Fruit fly (Drosophila melanogaster) whole organism, adult: Measurements from ENCODE around the gene CG42814.

Source experiments
- CG11617 ChIP-seq: fragments of 200-800 bp; sonication (Bioruptor generic); optimal IDR thresholded peaks from 2 replicates; lab custom pipeline; 2017; ENCODE audit warnings: mild to moderate bottlenecking, missing biosample characterization, missing genetic modification reagents, missing genetic modification characterization
- CG12768 ChIP-seq: fragments of 200-800 bp; sonication (Bioruptor generic); optimal IDR thresholded peaks from 2 replicates; lab custom pipeline; 2017; ENCODE audit warnings: missing biosample characterization, missing genetic modification characterization, mild to moderate bottlenecking, moderate library complexity, missing genetic modification reagents
- CG14711 ChIP-seq: fragments of 200-800 bp; sonication (Bioruptor generic); optimal IDR thresholded peaks from 2 replicates; lab custom pipeline; 2018; ENCODE audit warnings: missing biosample characterization, mild to moderate bottlenecking, missing genetic modification characterization, moderate library complexity
- CG1620 ChIP-seq: fragments of 200-800 bp; sonication (Bioruptor generic); optimal IDR thresholded peaks from 2 replicates; lab custom pipeline; 2016; ENCODE audit warnings: missing biosample characterization, missing genetic modification characterization
- CG33017 ChIP-seq: fragments of 200-800 bp; sonication (Bioruptor generic); optimal IDR thresholded peaks from 2 replicates; lab custom pipeline; 2018; ENCODE audit warnings: missing biosample characterization, mild to moderate bottlenecking, missing genetic modification characterization, moderate library complexity
- CG5204 ChIP-seq: fragments of 200-800 bp; sonication (Bioruptor generic); optimal IDR thresholded peaks from 2 replicates; lab custom pipeline; 2016; ENCODE audit warnings: missing biosample characterization, missing genetic modification characterization
- CG7045 ChIP-seq: fragments of 200-800 bp; sonication (Bioruptor generic); optimal IDR thresholded peaks from 2 replicates; lab custom pipeline; 2017; ENCODE audit warnings: missing biosample characterization, mild to moderate bottlenecking, missing genetic modification characterization
- CG7101 ChIP-seq: fragments of 200-800 bp; sonication (Bioruptor generic); optimal IDR thresholded peaks from 2 replicates; lab custom pipeline; 2018; ENCODE audit warnings: missing biosample characterization, mild to moderate bottlenecking, missing genetic modification characterization, moderate library complexity
- Clk ChIP-seq: fragments of 200-800 bp; sonication (Bioruptor generic); optimal IDR thresholded peaks from 2 replicates; lab custom pipeline; 2017; ENCODE audit warnings: missing biosample characterization, missing genetic modification characterization
- Crg-1 ChIP-seq: fragments of 200-800 bp; sonication (Bioruptor generic); optimal IDR thresholded peaks from 2 replicates; lab custom pipeline; 2016; ENCODE audit warnings: missing biosample characterization, missing genetic modification characterization
- Hr96 ChIP-seq: fragments of 200-800 bp; sonication (Bioruptor generic); optimal IDR thresholded peaks from 2 replicates; lab custom pipeline; 2016; ENCODE audit warnings: missing biosample characterization, missing genetic modification characterization
- Mnt ChIP-seq: fragments of 200-800 bp; sonication (Bioruptor generic); optimal IDR thresholded peaks from 2 replicates; lab custom pipeline; 2016; ENCODE audit warnings: missing biosample characterization, mild to moderate bottlenecking, missing genetic modification characterization
- bab1 ChIP-seq: fragments of 200-800 bp; sonication (Bioruptor generic); optimal IDR thresholded peaks from 3 replicates; lab custom pipeline; 2019; ENCODE audit warnings: missing biosample characterization, mild to moderate bottlenecking, missing genetic modification characterization, moderate library complexity
- cic ChIP-seq: fragments of 200-800 bp; sonication (Bioruptor generic); optimal IDR thresholded peaks from 2 replicates; lab custom pipeline; 2017; ENCODE audit warnings: missing biosample characterization, mild to moderate bottlenecking, missing genetic modification characterization, moderate library complexity
- cnc ChIP-seq, 2 experiments: fragments of >200 bp; optimal IDR thresholded peaks; 2 replicates each; lab custom pipeline; 2017
- kay ChIP-seq: fragments of 200-800 bp; sonication (Bioruptor generic); peaks from one replicate; lab custom pipeline; 2016; ENCODE audit warnings: missing biosample characterization, missing genetic modification characterization, borderline replicate concordance
- ovo ChIP-seq: fragments of 200-800 bp; sonication (Bioruptor generic); optimal IDR thresholded peaks from 2 replicates; lab custom pipeline; 2016; ENCODE audit warnings: missing biosample characterization, missing genetic modification characterization
- pad ChIP-seq: fragments of 200-800 bp; sonication (Bioruptor generic); optimal IDR thresholded peaks from 3 replicates; lab custom pipeline; 2017; ENCODE audit warnings: missing biosample characterization, missing genetic modification characterization, mild to moderate bottlenecking, moderate library complexity, missing genetic modification reagents
- tj ChIP-seq: fragments of 200-800 bp; sonication (Bioruptor generic); optimal IDR thresholded peaks from 3 replicates; lab custom pipeline; 2017; ENCODE audit warnings: missing biosample characterization, mild to moderate bottlenecking, missing genetic modification characterization, moderate library complexity
- toe ChIP-seq: fragments of 200-800 bp; sonication (Bioruptor generic); optimal IDR thresholded peaks from 2 replicates; lab custom pipeline; 2016; ENCODE audit warnings: missing biosample characterization, missing genetic modification characterization

CG42814 gene

DNA sequence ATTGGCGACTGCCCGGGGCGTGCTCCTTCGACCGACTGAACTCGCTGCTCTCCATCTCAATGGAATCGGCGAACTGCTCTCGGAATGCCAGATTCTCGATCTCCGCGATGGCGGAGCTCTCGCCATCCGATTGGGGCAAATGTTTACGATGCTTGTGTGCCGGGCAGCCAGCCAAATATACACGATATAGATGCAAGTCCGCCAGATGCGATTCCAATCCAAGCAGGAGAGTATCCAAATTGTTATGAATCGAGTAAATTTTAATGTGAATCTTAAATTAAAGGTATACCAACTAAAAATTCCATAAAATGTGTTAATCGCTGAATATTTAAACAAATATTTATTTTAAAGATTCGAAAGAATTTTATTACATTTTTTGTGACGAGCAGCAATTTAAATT lies 18.6 kb upstream of the CG42814 start, which contains the start of gene CG5984:
CG5984 (minus strand) TSS at position 101 of the 400 bp plus-strand sequence.
- TF ChIP-seq tj (no peak), bab1 (GFP tag; lab: Kevin White, UChicago) (no peak), Mnt (GFP tag; lab: Kevin White, UChicago) (no peak), CG1620 (no peak), CG11617 (no peak), pad (GFP tag; lab: Kevin White, UChicago) (no peak), CG7101 (tag; lab: Kevin White, UChicago) (no peak), CG5204 (GFP tag; lab: Kevin White, UChicago) (no peak), CG14711 (tag; lab: Kevin White, UChicago) (no peak), ovo (GFP tag; lab: Kevin White, UChicago) (no peak), CG12768 (GFP tag; lab: Kevin White, UChicago) (no peak), cic (GFP tag; lab: Kevin White, UChicago) (no peak), CG33017 (tag; lab: Kevin White, UChicago) (no peak), CG7045 (no peak), toe (no peak), kay (GFP tag; lab: Kevin White, UChicago) (no peak), Crg-1 (GFP tag; lab: Kevin White, UChicago) (no peak), Clk (GFP tag; lab: Kevin White, UChicago) (no peak), Hr96 (GFP tag; lab: Kevin White, UChicago) (no peak), cnc (optimal IDR thresholded peaks at IDR 0.05; lab: Kevin White, UChicago) (no peak)

dm6 chr3R:27246264-27246663 lies 17.0 kb upstream of the CG42814 start:
- peak; percentile 82 for TF ChIP-seq CG33017 (tag; lab: Kevin White, UChicago)
- TF ChIP-seq CG1620, result no peak
- TF ChIP-seq CG12768 (GFP tag; lab: Kevin White, UChicago), result peak; percentile 15
- peak; percentile 72 for TF ChIP-seq bab1 (GFP tag; lab: Kevin White, UChicago)
- TF ChIP-seq CG7045, result peak; percentile 54
- TF ChIP-seq Mnt (GFP tag; lab: Kevin White, UChicago), result no peak
- peak; percentile 72 for TF ChIP-seq CG7101 (tag; lab: Kevin White, UChicago)
- no peak for TF ChIP-seq cnc (optimal IDR thresholded peaks at IDR 0.05; lab: Kevin White, UChicago)
- no peak for TF ChIP-seq kay (GFP tag; lab: Kevin White, UChicago)
- TF ChIP-seq ovo (GFP tag; lab: Kevin White, UChicago), result no peak
- TF ChIP-seq pad (GFP tag; lab: Kevin White, UChicago), result no peak
- TF ChIP-seq CG14711 (tag; lab: Kevin White, UChicago), result peak; percentile 80
- TF ChIP-seq toe, result peak; percentile 7
- no peak for TF ChIP-seq cic (GFP tag; lab: Kevin White, UChicago)
- no peak for TF ChIP-seq Clk (GFP tag; lab: Kevin White, UChicago)
- TF ChIP-seq CG11617, result peak; percentile 26
- no peak for TF ChIP-seq CG5204 (GFP tag; lab: Kevin White, UChicago)
- TF ChIP-seq tj, result peak; percentile 25

DNA sequence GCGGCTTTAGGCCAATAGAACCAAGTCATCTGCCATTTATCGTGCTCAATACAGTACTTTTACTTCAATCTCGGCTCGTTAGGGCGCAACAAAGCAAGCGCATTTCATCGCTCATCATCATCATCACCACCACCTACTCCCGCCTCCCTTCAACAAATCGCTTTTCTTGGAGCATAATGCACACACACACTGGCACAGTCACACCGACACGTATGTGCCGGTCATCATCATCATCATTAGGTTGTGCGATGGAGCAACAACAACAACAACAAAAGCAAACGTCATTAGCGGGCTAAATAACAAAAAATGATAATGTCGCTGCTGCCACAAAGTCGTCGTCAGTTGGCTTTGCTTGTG lies 16.1 kb upstream of the CG42814 start:
- peak; percentile 4 for TF ChIP-seq tj
- TF ChIP-seq Crg-1 (GFP tag; lab: Kevin White, UChicago), result no peak
- TF ChIP-seq cnc (optimal IDR thresholded peaks at IDR 0.05; lab: Kevin White, UChicago), result peak in 1 of 2 experiments; percentile 50

- TF ChIP-seq Mnt (GFP tag; lab: Kevin White, UChicago) (peak; percentile 35), pad (GFP tag; lab: Kevin White, UChicago) (peak; percentile 30), CG5204 (GFP tag; lab: Kevin White, UChicago) (no peak), Hr96 (GFP tag; lab: Kevin White, UChicago) (peak; percentile 31), cic (GFP tag; lab: Kevin White, UChicago) (peak; percentile 60), cnc (optimal IDR thresholded peaks at IDR 0.05; lab: Kevin White, UChicago) (no peak), CG12768 (GFP tag; lab: Kevin White, UChicago) (peak; percentile 30), ovo (GFP tag; lab: Kevin White, UChicago) (peak; percentile 57), CG1620 (peak; percentile 36)
These were observed 15.6 kb upstream of the CG42814 start, which contains the start of gene CG18766 for dm6 chr3R:27244742-27245400. Gene CG18766, minus strand, starts transcription at chr3R:27245249.

- peak; percentile 91 for TF ChIP-seq ovo (GFP tag; lab: Kevin White, UChicago)
- no peak for TF ChIP-seq Mnt (GFP tag; lab: Kevin White, UChicago)
- TF ChIP-seq pad (GFP tag; lab: Kevin White, UChicago), result peak; percentile 18
These were observed 15.1 kb upstream of the CG42814 start for dm6 chr3R:27244412-27244741.

DNA sequence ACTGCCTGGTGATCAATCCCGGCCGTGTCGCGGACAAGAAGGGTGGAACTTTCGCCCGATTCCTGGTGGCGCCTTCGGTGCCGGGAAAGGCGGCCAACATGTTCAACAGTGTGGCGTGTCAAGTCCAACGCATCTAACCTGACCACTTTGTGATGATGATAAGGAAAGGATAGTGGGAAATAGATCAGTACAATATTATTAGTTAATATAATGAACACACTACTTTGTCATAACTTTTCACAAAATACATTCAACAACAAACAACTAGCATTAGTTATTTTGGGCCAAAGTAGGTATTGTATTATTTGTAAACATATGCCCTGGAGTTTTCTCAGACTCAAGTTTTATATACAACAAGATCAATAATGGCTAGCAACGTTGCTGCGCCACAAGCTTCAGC lies 11.7 kb upstream of the CG42814 start, which contains the start of gene CG17991:
CG17991 (plus strand) TSS at position 301 of the 400 bp plus-strand sequence.
- no peak for TF ChIP-seq CG5204 (GFP tag; lab: Kevin White, UChicago)
